Worm (Caenorhabditis elegans) whole organism, L4 larva: Measurements from ENCODE around the gene hot-8.

Experiments
- R02D3.7 ChIP-seq: fragments of 150-350 bp; sonication (generic microtip); optimal IDR thresholded peaks from 3 replicates; lab custom pipeline; 2014; ENCODE audit warnings: missing biosample characterization, missing genetic modification characterization
- ceh-20 ChIP-seq: fragments of 200-800 bp; sonication (Bioruptor generic); IDR thresholded peaks from 2 replicates; pipeline ENCODE4 v1.3.6; 2022; ENCODE audit warnings: missing genetic modification reagents, missing genetic modification characterization, missing compliant biosample characterization
- lin-15B ChIP-seq: fragments of 150-350 bp; sonication (generic microtip); optimal IDR thresholded peaks from 3 replicates; lab custom pipeline; 2014; ENCODE audit warnings: missing biosample characterization, missing genetic modification characterization
- saeg-2 ChIP-seq: fragments of 200-800 bp; sonication (Bioruptor generic); IDR thresholded peaks from 2 replicates; pipeline ENCODE4 v1.3.6; 2022; ENCODE audit warnings: missing genetic modification reagents, missing genetic modification characterization, missing compliant biosample characterization

- TF ChIP-seq R02D3.7 (tag; lab: Kevin White, UChicago) (no peak), ceh-20 (GFP tag; lab: Robert Waterston, UW) (no peak), lin-15B (tag; lab: Kevin White, UChicago) (no peak), saeg-2 (GFP tag; lab: Robert Waterston, UW) (no peak)
Measured at ce11 chrX:1148438-1148837, 31.6 kb upstream of the hot-8 start, which contains the start of the genes R193.2 and R193.6.
